Worm (Caenorhabditis elegans) whole organism, mixed stage, embryonic: Measurements from ENCODE around the gene Y70G10A.3.
"Not testable (repeated sequence)": the region's sequence is repeated elsewhere in the genome, so short reads cannot be mapped to it uniquely, and the experiment has no call there.

Experiments used
- M03D4.4 ChIP-seq: sonication (generic microtip); optimal IDR thresholded peaks from 2 replicates; lab custom pipeline; 2017; ENCODE audit warnings: mild to moderate bottlenecking, missing genetic modification characterization, missing compliant biosample characterization
- bed-3 ChIP-seq: fragments of 200-800 bp; sonication (Bioruptor generic); optimal IDR thresholded peaks from 3 replicates; lab custom pipeline; 2018; ENCODE audit warnings: mild to moderate bottlenecking, missing genetic modification characterization, moderate library complexity, missing compliant biosample characterization
- blmp-1 ChIP-seq: fragments of 150-350 bp; optimal IDR thresholded peaks from 2 replicates; lab custom pipeline; 2014; ENCODE audit warnings: missing biosample characterization, missing genetic modification characterization
- ceh-39 ChIP-seq: fragments of 150-350 bp; optimal IDR thresholded peaks from 2 replicates; lab custom pipeline; 2014; ENCODE audit warnings: missing biosample characterization, missing genetic modification characterization
- ceh-83 ChIP-seq: fragments of 200-800 bp; sonication (Bioruptor generic); optimal IDR thresholded peaks from 2 replicates; lab custom pipeline; 2018; ENCODE audit warnings: mild to moderate bottlenecking, missing genetic modification characterization, missing compliant biosample characterization
- ces-1 ChIP-seq: fragments of 150-350 bp; optimal IDR thresholded peaks from 2 replicates; lab custom pipeline; 2014; ENCODE audit warnings: missing biosample characterization, missing genetic modification reagents, missing genetic modification characterization
- cnd-1 ChIP-seq: fragments of 200-800 bp; sonication (Bioruptor generic); optimal IDR thresholded peaks from 2 replicates; lab custom pipeline; 2018; ENCODE audit warnings: mild to moderate bottlenecking, missing genetic modification characterization, missing compliant biosample characterization
- drap-1 ChIP-seq: fragments of 200-800 bp; sonication (Bioruptor generic); optimal IDR thresholded peaks from 3 replicates; lab custom pipeline; 2018; ENCODE audit warnings: mild to moderate bottlenecking, missing genetic modification characterization, missing compliant biosample characterization
- elt-1 ChIP-seq: sonication (generic microtip); optimal IDR thresholded peaks from 2 replicates; lab custom pipeline; 2017; ENCODE audit warnings: missing genetic modification characterization, mild to moderate bottlenecking, missing compliant biosample characterization, antibody characterized with exemption, moderate library complexity, borderline replicate concordance; ENCODE audit not compliant: insufficient read depth
- elt-3 ChIP-seq: fragments of 150-350 bp; optimal IDR thresholded peaks from 2 replicates; lab custom pipeline; 2014; ENCODE audit warnings: missing biosample characterization, missing genetic modification characterization
- flh-1 ChIP-seq: fragments of 200-800 bp; sonication (Bioruptor generic); optimal IDR thresholded peaks from 2 replicates; lab custom pipeline; 2018; ENCODE audit warnings: mild to moderate bottlenecking, missing genetic modification characterization, moderate library complexity, missing compliant biosample characterization
- ham-2 ChIP-seq: fragments of 200-800 bp; sonication (Bioruptor generic); optimal IDR thresholded peaks from 2 replicates; lab custom pipeline; 2018; ENCODE audit warnings: mild to moderate bottlenecking, missing genetic modification characterization, missing compliant biosample characterization
- hlh-1 ChIP-seq: fragments of 150-350 bp; optimal IDR thresholded peaks from 2 replicates; lab custom pipeline; 2014; ENCODE audit warnings: missing biosample characterization, missing genetic modification reagents, missing genetic modification characterization
- lin-13 ChIP-seq: fragments of 150-350 bp; optimal IDR thresholded peaks from 2 replicates; lab custom pipeline; 2014; ENCODE audit warnings: missing biosample characterization, missing genetic modification characterization
- lin-32 ChIP-seq: fragments of 200-800 bp; sonication (Bioruptor generic); optimal IDR thresholded peaks from 2 replicates; lab custom pipeline; 2018; ENCODE audit warnings: mild to moderate bottlenecking, missing genetic modification characterization, missing compliant biosample characterization
- lsy-2 ChIP-seq: fragments of 150-350 bp; optimal IDR thresholded peaks from 2 replicates; lab custom pipeline; 2014; ENCODE audit warnings: missing biosample characterization, missing genetic modification characterization
- mab-5 ChIP-seq: fragments of 150-350 bp; optimal IDR thresholded peaks from 2 replicates; lab custom pipeline; 2014; ENCODE audit warnings: missing biosample characterization, missing genetic modification characterization
- mep-1 ChIP-seq: fragments of 150-350 bp; optimal IDR thresholded peaks from 2 replicates; lab custom pipeline; 2017; ENCODE audit warnings: missing biosample characterization, missing genetic modification reagents, missing genetic modification characterization, inconsistent platforms
- mls-2 ChIP-seq: sonication (generic microtip); optimal IDR thresholded peaks from 2 replicates; lab custom pipeline; 2016; ENCODE audit warnings: mild to moderate bottlenecking, missing genetic modification characterization, moderate library complexity, missing compliant biosample characterization
- nhr-12 ChIP-seq: fragments of 150-350 bp; optimal IDR thresholded peaks from 2 replicates; lab custom pipeline; 2014; ENCODE audit warnings: missing biosample characterization, missing genetic modification characterization
- nhr-237 ChIP-seq: fragments of 150-350 bp; optimal IDR thresholded peaks from 2 replicates; lab custom pipeline; 2014; ENCODE audit warnings: missing biosample characterization, missing genetic modification characterization
- nhr-28 ChIP-seq: fragments of 150-350 bp; optimal IDR thresholded peaks from 2 replicates; lab custom pipeline; 2014; ENCODE audit warnings: missing biosample characterization, missing genetic modification characterization
- pha-4 ChIP-seq: fragments of 150-350 bp; optimal IDR thresholded peaks from 2 replicates; lab custom pipeline; 2018; ENCODE audit warnings: missing biosample characterization, missing genetic modification reagents, missing genetic modification characterization
- sem-2 ChIP-seq: fragments of 200-800 bp; sonication (Bioruptor generic); optimal IDR thresholded peaks from 2 replicates; lab custom pipeline; 2018; ENCODE audit warnings: mild to moderate bottlenecking, missing genetic modification characterization, missing compliant biosample characterization
- tbx-8 ChIP-seq: fragments of 200-800 bp; sonication (Bioruptor generic); optimal IDR thresholded peaks from 2 replicates; lab custom pipeline; 2018; ENCODE audit warnings: mild to moderate bottlenecking, missing genetic modification characterization, moderate library complexity, missing compliant biosample characterization
- unc-120 ChIP-seq: sonication (generic microtip); optimal IDR thresholded peaks from 2 replicates; lab custom pipeline; 2017; ENCODE audit warnings: missing genetic modification characterization, missing compliant biosample characterization; ENCODE audit not compliant: poor library complexity, severe bottlenecking
- unc-39 ChIP-seq: fragments of 150-350 bp; optimal IDR thresholded peaks from 2 replicates; lab custom pipeline; 2014; ENCODE audit warnings: missing biosample characterization, missing genetic modification characterization
- unc-62 ChIP-seq: fragments of 150-350 bp; optimal IDR thresholded peaks from 2 replicates; lab custom pipeline; 2014; ENCODE audit warnings: missing biosample characterization, missing genetic modification reagents, missing genetic modification characterization
- zip-8 ChIP-seq: fragments of 150-350 bp; optimal IDR thresholded peaks from 2 replicates; lab custom pipeline; 2014; ENCODE audit warnings: missing biosample characterization, missing genetic modification characterization
- ztf-11 ChIP-seq: fragments of 150-350 bp; optimal IDR thresholded peaks from 2 replicates; lab custom pipeline; 2014; ENCODE audit warnings: missing biosample characterization, missing genetic modification characterization

The Y70G10A.3 gene

ce11 chrIII:10253334-10253733, 14.4 kb downstream of the Y70G10A.3 start:
- no peak for TF ChIP-seq nhr-28 (tag; lab: Kevin White, UChicago)
- no peak for TF ChIP-seq nhr-12 (tag; lab: Kevin White, UChicago)
- TF ChIP-seq nhr-237 = no peak
- TF ChIP-seq blmp-1 (tag; lab: Kevin White, UChicago) = no peak
- TF ChIP-seq M03D4.4 = no peak
- no peak for TF ChIP-seq lin-13 (tag; lab: Kevin White, UChicago)
- no peak for TF ChIP-seq tbx-8 (GFP tag; lab: Kevin White, UChicago)
- TF ChIP-seq unc-39 = no peak
- no peak for TF ChIP-seq unc-120 (tag; lab: Kevin White, UChicago)
- no peak for TF ChIP-seq mep-1
- TF ChIP-seq hlh-1 (tag; lab: Kevin White, UChicago) = no peak
- no peak for TF ChIP-seq mls-2 (tag; lab: Kevin White, UChicago)
- no peak for TF ChIP-seq ces-1 (GFP tag; lab: Kevin White, UChicago)
- no peak for TF ChIP-seq bed-3

ce11 chrIII:10254583-10254982, 15.7 kb downstream of the Y70G10A.3 start, which contains the start of gene R01H10.4:
Gene R01H10.4, plus strand, starts transcription at chrIII:10254818.
- TF ChIP-seq mab-5 (tag; lab: Kevin White, UChicago) = no peak
- TF ChIP-seq ceh-39 (tag; lab: Kevin White, UChicago) = no peak
- no peak for TF ChIP-seq elt-3 (tag; lab: Kevin White, UChicago)
- no peak for TF ChIP-seq unc-62
- TF ChIP-seq nhr-12 (tag; lab: Kevin White, UChicago) = no peak
- no peak for TF ChIP-seq ces-1 (GFP tag; lab: Kevin White, UChicago)
- no peak for TF ChIP-seq M03D4.4
- no peak for TF ChIP-seq mep-1
- no peak for TF ChIP-seq ham-2 (GFP tag; lab: Kevin White, UChicago)
- no peak for TF ChIP-seq blmp-1 (tag; lab: Kevin White, UChicago)
- no peak for TF ChIP-seq nhr-237

ce11 chrIII:10258641-10259040, 19.7 kb downstream of the Y70G10A.3 start, which contains the start of gene rip-1:
Gene rip-1, minus strand, starts transcription at chrIII:10258741.
- no peak for TF ChIP-seq ztf-11 (tag; lab: Kevin White, UChicago)
- no peak for TF ChIP-seq ceh-83
- TF ChIP-seq mls-2 (tag; lab: Kevin White, UChicago) = no peak
- TF ChIP-seq tbx-8 (GFP tag; lab: Kevin White, UChicago) = no peak
- TF ChIP-seq lin-32 (GFP tag; lab: Kevin White, UChicago) = no peak
- no peak for TF ChIP-seq nhr-28 (tag; lab: Kevin White, UChicago)
- TF ChIP-seq blmp-1 (tag; lab: Kevin White, UChicago) = no peak
- TF ChIP-seq bed-3 = no peak
- TF ChIP-seq ces-1 (GFP tag; lab: Kevin White, UChicago) = no peak
- no peak for TF ChIP-seq lsy-2
- no peak for TF ChIP-seq sem-2 (GFP tag; lab: Kevin White, UChicago)
- TF ChIP-seq pha-4 (tag; lab: Kevin White, UChicago) = no peak
- no peak for TF ChIP-seq lin-13 (tag; lab: Kevin White, UChicago)
- TF ChIP-seq nhr-12 (tag; lab: Kevin White, UChicago) = no peak
- TF ChIP-seq cnd-1 = no peak
- TF ChIP-seq elt-3 (tag; lab: Kevin White, UChicago) = no peak
- no peak for TF ChIP-seq M03D4.4
- TF ChIP-seq nhr-237 = no peak

- TF ChIP-seq pha-4 (tag; lab: Kevin White, UChicago) (no peak), zip-8 (tag; lab: Kevin White, UChicago) (peak; percentile 49)
- TF ChIP-seq, all 35 proteins: peak for 1
Measured at ce11 chrIII:10261256-10261655, 22.4 kb downstream of the Y70G10A.3 start.

ce11 chrIII:10261682-10262081, 22.8 kb downstream of the Y70G10A.3 start, which contains the start of gene bbs-5:
Gene bbs-5, minus strand, starts transcription at chrIII:10261782.
- TF ChIP-seq tbx-8 (GFP tag; lab: Kevin White, UChicago) = no peak
- no peak for TF ChIP-seq drap-1 (GFP tag; lab: Kevin White, UChicago)
- TF ChIP-seq unc-39 = no peak
- TF ChIP-seq blmp-1 (tag; lab: Kevin White, UChicago) = no peak
- no peak for TF ChIP-seq lsy-2
- no peak for TF ChIP-seq flh-1 (GFP tag; lab: Kevin White, UChicago)
- TF ChIP-seq nhr-28 (tag; lab: Kevin White, UChicago) = no peak

- TF ChIP-seq elt-1 (tag; lab: Kevin White, UChicago); unc-62; pha-4 (tag; lab: Kevin White, UChicago): not testable (repeated sequence)
Measured at ce11 chrIII:10266824-10267223, 27.9 kb downstream of the Y70G10A.3 start, which contains the start of gene inpp-4B. Gene inpp-4B, minus strand, starts transcription at chrIII:10266877.
